Fruit fly (Drosophila melanogaster): ENCODE results near the gene Septin2.

DNA sequence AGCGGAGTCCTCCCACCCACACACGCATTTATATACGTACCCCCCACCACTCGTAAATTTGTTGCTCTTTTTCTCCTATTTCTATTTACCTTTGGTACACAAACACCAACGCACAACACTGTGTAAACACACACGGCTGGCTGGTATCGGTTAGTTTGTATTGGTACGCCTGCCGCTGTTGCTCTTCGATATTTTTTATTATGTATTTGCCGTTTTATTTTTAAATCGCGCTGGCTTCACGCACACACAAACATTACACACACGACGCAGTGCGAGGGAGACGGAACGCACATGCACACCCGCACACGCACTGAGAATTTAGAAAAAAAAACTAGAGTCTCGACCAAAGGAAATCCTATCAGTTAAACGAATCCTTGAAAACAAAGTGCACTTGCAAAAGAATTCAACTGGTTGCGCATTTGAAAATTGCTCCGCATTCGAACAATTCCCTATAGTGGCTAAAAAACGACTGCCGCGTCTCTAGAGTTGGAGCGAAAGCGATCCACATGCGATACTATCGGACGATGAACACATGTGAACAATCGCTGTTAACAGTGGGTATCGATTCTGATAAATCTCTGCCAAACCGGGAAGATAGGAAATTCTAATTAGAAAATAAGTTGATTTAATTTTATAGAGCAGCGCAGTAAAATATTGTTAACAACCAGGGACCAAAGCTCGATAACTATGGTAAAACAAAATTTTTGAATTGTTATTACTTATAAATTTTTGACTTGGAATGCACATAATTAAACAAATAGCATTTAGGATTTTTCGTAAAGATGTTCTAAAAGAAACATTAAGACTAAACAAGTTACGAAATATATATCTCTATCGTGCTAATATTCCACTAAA is 37.3 kb downstream of the Septin2 start:
- TF ChIP-seq CG2202 (tag; optimal IDR thresholded peaks at IDR 0.05) = peak; percentile 86
- no peak for TF ChIP-seq Xbp1 (GFP tag; optimal IDR thresholded peaks at IDR 0.05)
- TF ChIP-seq hb (GFP tag; IDR thresholded peaks at IDR 0.05; ENCODE audit: partially characterized antibody) = peak; percentile 96
